Fruit fly (Drosophila melanogaster): ENCODE measurements around the gene Gapdh2.

Gapdh2 gene

dm6 chrX:15869843-15870242, 1.9 kb downstream of the Gapdh2 start, which contains the start of gene CG16952:
TSS of gene CG16952 (plus strand) at chrX:15870183.
- peak; percentile 17 for TF ChIP-seq CG31627 (GFP tag; optimal IDR thresholded peaks at IDR 0.05)
- no peak for TF ChIP-seq salr (GFP tag; optimal IDR thresholded peaks at IDR 0.05)
- peak; percentile 29 for TF ChIP-seq vri (GFP tag; optimal IDR thresholded peaks at IDR 0.05)
- TF ChIP-seq CG7368 (GFP tag; optimal IDR thresholded peaks at IDR 0.05) = no peak
- TF ChIP-seq svp (GFP tag) = peak; percentile 81
- TF ChIP-seq CG8632 (GFP tag; optimal IDR thresholded peaks at IDR 0.05) = no peak
- no peak for TF ChIP-seq Blimp-1 (GFP tag; optimal IDR thresholded peaks at IDR 0.05)
- TF ChIP-seq Sox14 (GFP tag; optimal IDR thresholded peaks at IDR 0.05) = peak; percentile 32
- TF ChIP-seq topi (GFP tag; optimal IDR thresholded peaks at IDR 0.05) = peak; percentile 0
- no peak for TF ChIP-seq eg (GFP tag; IDR thresholded peaks at IDR 0.05)
- no peak for TF ChIP-seq esn (GFP tag; optimal IDR thresholded peaks at IDR 0.05)
- TF ChIP-seq CG6276 (GFP tag; optimal IDR thresholded peaks at IDR 0.05) = no peak
- TF ChIP-seq CG6163 (GFP tag; IDR thresholded peaks at IDR 0.05) = no peak
- no peak for TF ChIP-seq Lpt (GFP tag; optimal IDR thresholded peaks at IDR 0.05)
- TF ChIP-seq spab (GFP tag; optimal IDR thresholded peaks at IDR 0.05) = no peak
- TF ChIP-seq Hr38 (GFP tag; optimal IDR thresholded peaks at IDR 0.05) = no peak
- TF ChIP-seq fkh (GFP tag; optimal IDR thresholded peaks at IDR 0.05) = peak; percentile 49
- TF ChIP-seq CG4318 (GFP tag; optimal IDR thresholded peaks at IDR 0.05) = no peak
- TF ChIP-seq Met (GFP tag; optimal IDR thresholded peaks at IDR 0.05) = no peak
- no peak for TF ChIP-seq CG11902 (GFP tag; optimal IDR thresholded peaks at IDR 0.05)
- TF ChIP-seq CG11294 (GFP tag; IDR thresholded peaks at IDR 0.05) = no peak

dm6 chrX:15870777-15871757, 3.1 kb downstream of the Gapdh2 start:
- TF ChIP-seq Blimp-1 (GFP tag; optimal IDR thresholded peaks at IDR 0.05) (no peak), fkh (GFP tag; optimal IDR thresholded peaks at IDR 0.05) (peak; percentile 84), esn (GFP tag; optimal IDR thresholded peaks at IDR 0.05) (peak; percentile 9), CG6854 (GFP tag; optimal IDR thresholded peaks at IDR 0.05) (peak; percentile 34), Eip78C (GFP tag) (peak; percentile 80), CG8119 (GFP tag; IDR thresholded peaks at IDR 0.05) (no peak), CG15336 (GFP tag; IDR thresholded peaks at IDR 0.05) (0 out of 2 replicates have a peak, but pooled peaks have one; percentile 10), ss (GFP tag; optimal IDR thresholded peaks at IDR 0.05) (no peak)

- TF ChIP-seq lz (GFP tag; optimal IDR thresholded peaks at IDR 0.05) = no peak
- no peak for TF ChIP-seq CG16779 (tag; optimal IDR thresholded peaks at IDR 0.05)
- TF ChIP-seq svp (GFP tag) = peak; percentile 94
Measured at dm6 chrX:15874437-15874836, 6.5 kb downstream of the Gapdh2 start.

- TF ChIP-seq CG8119 (GFP tag; IDR thresholded peaks at IDR 0.05) (no peak), esn (GFP tag; optimal IDR thresholded peaks at IDR 0.05) (no peak), Sox102F (GFP tag; optimal IDR thresholded peaks at IDR 0.05) (no peak), OdsH (GFP tag; optimal IDR thresholded peaks at IDR 0.05) (no peak), CG6163 (GFP tag; IDR thresholded peaks at IDR 0.05) (no peak), CG10669 (GFP tag; optimal IDR thresholded peaks at IDR 0.05) (no peak), CG15336 (GFP tag; IDR thresholded peaks at IDR 0.05) (no peak), Gug (GFP tag; IDR thresholded peaks at IDR 0.05) (no peak), CG6854 (GFP tag; optimal IDR thresholded peaks at IDR 0.05) (no peak), Blimp-1 (GFP tag; optimal IDR thresholded peaks at IDR 0.05) (no peak), Eip75B (GFP tag; optimal IDR thresholded peaks at IDR 0.05) (no peak), eg (GFP tag; IDR thresholded peaks at IDR 0.05) (no peak), dsx (GFP tag; optimal IDR thresholded peaks at IDR 0.05; ENCODE audit: poor library complexity, severe bottlenecking) (no peak), CG11762 (GFP tag; optimal IDR thresholded peaks at IDR 0.05; ENCODE audit: insufficient read depth) (no peak), fd85E (GFP tag; optimal IDR thresholded peaks at IDR 0.05) (no peak), net (GFP tag; optimal IDR thresholded peaks at IDR 0.05) (no peak), CG9139 (GFP tag; optimal IDR thresholded peaks at IDR 0.05) (no peak), acj6 (GFP tag; optimal IDR thresholded peaks at IDR 0.05) (no peak)
Measured at dm6 chrX:15875569-15875968, 7.6 kb downstream of the Gapdh2 start.

Measured in whole organism, prepupa.